Fruit fly (Drosophila melanogaster) whole organism, larva: Measurements from ENCODE around the gene ghi.

Experiments
- noc ChIP-seq: fragments of 200-800 bp; sonication (Bioruptor generic); optimal IDR thresholded peaks from 3 replicates; lab custom pipeline; 2019; ENCODE audit warnings: missing biosample characterization, mild to moderate bottlenecking, missing genetic modification characterization, moderate library complexity

The ghi gene

dm6 chr3L:9489133-9489532 lies 37.5 kb downstream of the ghi start, which contains the start of gene CG32036:
CG32036 (minus strand) TSS chr3L:9489233.
- TF ChIP-seq noc (tag; lab: Kevin White, UChicago) = no peak

- TF ChIP-seq noc (tag; lab: Kevin White, UChicago) = no peak
These were observed 38.0 kb downstream of the ghi start for dm6 chr3L:9489627-9490026.

dm6 chr3L:9490432-9490831 lies 38.8 kb downstream of the ghi start:
- TF ChIP-seq noc (tag; lab: Kevin White, UChicago) = no peak

dm6 chr3L:9491331-9491730 lies 39.7 kb downstream of the ghi start:
- no peak for TF ChIP-seq noc (tag; lab: Kevin White, UChicago)

- no peak for TF ChIP-seq noc (tag; lab: Kevin White, UChicago)
These were observed 40.4 kb downstream of the ghi start, which contains the start of gene CG32037 for dm6 chr3L:9492115-9492514. CG32037 (minus strand) TSS chr3L:9492215.

- no peak for TF ChIP-seq noc (tag; lab: Kevin White, UChicago)
These were observed 45.6 kb downstream of the ghi start for dm6 chr3L:9497249-9497648.

- peak; percentile 7 for TF ChIP-seq noc (tag; lab: Kevin White, UChicago)
These were observed 46.4 kb downstream of the ghi start for dm6 chr3L:9497981-9498619.

- TF ChIP-seq noc (tag; lab: Kevin White, UChicago) = peak; percentile 51
These were observed 48.5 kb downstream of the ghi start for dm6 chr3L:9499919-9500807.

- no peak for TF ChIP-seq noc (tag; lab: Kevin White, UChicago)
These were observed 49.6 kb downstream of the ghi start for dm6 chr3L:9501298-9501697.

dm6 chr3L:9502294-9502693 lies 50.6 kb downstream of the ghi start:
- TF ChIP-seq noc (tag; lab: Kevin White, UChicago) = no peak
